Worm (Caenorhabditis elegans) whole organism, young adult: Measurements from ENCODE around the gene W02F12.4.
A peak's percentile ranks its signal among the peaks of the same experiment; 100 is the strongest.

ENCODE experiments used
- B0019.2 ChIP-seq: fragments of 200-800 bp; sonication (Bioruptor generic); conservative IDR thresholded peaks from 2 replicates; pipeline ENCODE4 v1.3.6; 2022; ENCODE audit warnings: missing genetic modification reagents, missing genetic modification characterization, missing compliant biosample characterization
- B0261.1 ChIP-seq: sonication (generic microtip); optimal IDR thresholded peaks from 2 replicates; lab custom pipeline; 2016; ENCODE audit warnings: mild to moderate bottlenecking, missing genetic modification characterization, moderate library complexity, missing compliant biosample characterization
- B0336.3 ChIP-seq: fragments of 200-800 bp; sonication (Bioruptor generic); IDR thresholded peaks from 2 replicates; pipeline ENCODE4 v1.3.6; 2022; ENCODE audit warnings: missing genetic modification characterization, missing compliant biosample characterization
- F49E8.2 ChIP-seq: sonication (generic microtip); optimal IDR thresholded peaks from 3 replicates; lab custom pipeline; 2017; ENCODE audit warnings: missing genetic modification characterization, mild to moderate bottlenecking, missing compliant biosample characterization, antibody characterized with exemption, moderate library complexity; ENCODE audit not compliant: insufficient read depth
- F52B5.7 ChIP-seq: sonication (generic microtip); optimal IDR thresholded peaks from 2 replicates; lab custom pipeline; 2016; ENCODE audit warnings: mild to moderate bottlenecking, missing genetic modification characterization, missing compliant biosample characterization
- F57A8.1 ChIP-seq: fragments of 200-800 bp; sonication (Bioruptor generic); optimal IDR thresholded peaks from 2 replicates; lab custom pipeline; 2018; ENCODE audit warnings: mild to moderate bottlenecking, missing genetic modification characterization, moderate library complexity, missing compliant biosample characterization
- T26A5.8 ChIP-seq: sonication (generic microtip); optimal IDR thresholded peaks from 2 replicates; lab custom pipeline; 2016; ENCODE audit warnings: missing genetic modification characterization, missing compliant biosample characterization
- Y67H2A.10 ChIP-seq: fragments of 200-800 bp; sonication (Bioruptor generic); conservative IDR thresholded peaks from 2 replicates; pipeline ENCODE4 v1.3.6; 2022; ENCODE audit warnings: missing genetic modification reagents, missing genetic modification characterization, missing compliant biosample characterization
- Y95B8A.8 ChIP-seq: fragments of 200-800 bp; sonication (Bioruptor generic); IDR thresholded peaks from 2 replicates; pipeline ENCODE4 v1.3.6; 2022; ENCODE audit warnings: missing genetic modification reagents, missing genetic modification characterization, missing compliant biosample characterization
- athp-1 ChIP-seq: sonication (generic microtip); optimal IDR thresholded peaks from 2 replicates; lab custom pipeline; 2017; ENCODE audit warnings: mild to moderate bottlenecking, missing genetic modification characterization, missing compliant biosample characterization
- attf-3 ChIP-seq: fragments of 200-800 bp; sonication (Bioruptor generic); conservative IDR thresholded peaks from 2 replicates; pipeline ENCODE4 v1.3.6; 2022; ENCODE audit warnings: missing genetic modification reagents, missing genetic modification characterization, missing compliant biosample characterization
- attf-5 ChIP-seq: fragments of 200-800 bp; sonication (Bioruptor generic); optimal IDR thresholded peaks from 2 replicates; lab custom pipeline; 2018; ENCODE audit warnings: mild to moderate bottlenecking, missing genetic modification characterization, missing compliant biosample characterization
- bed-1 ChIP-seq: fragments of 200-800 bp; sonication (Bioruptor generic); IDR thresholded peaks from 2 replicates; pipeline ENCODE4 v1.3.6; 2022; ENCODE audit warnings: missing genetic modification reagents, missing genetic modification characterization, missing compliant biosample characterization
- bed-2 ChIP-seq: fragments of 200-800 bp; sonication (Bioruptor generic); IDR thresholded peaks from 2 replicates; pipeline ENCODE4 v1.3.6; 2022; ENCODE audit warnings: missing genetic modification reagents, missing genetic modification characterization, missing compliant biosample characterization
- cebp-1 ChIP-seq, 2 experiments: fragments of 200-800 bp in 1 of 2; sonication (Bioruptor generic) in 1 of 2; sonication (generic microtip) in 1 of 2; IDR thresholded peaks in 1 of 2; optimal IDR thresholded peaks in 1 of 2; 2 replicates each; pipeline versions ENCODE4 v1.3.6 to Lab custom; 2017 to 2022; ENCODE audit warnings: missing compliant biosample characterization in 2 of 2, missing genetic modification characterization in 2 of 2, mild to moderate bottlenecking in 1 of 2, missing genetic modification reagents in 1 of 2, moderate library complexity in 1 of 2
- ceh-40 ChIP-seq: fragments of 200-800 bp; sonication (Bioruptor generic); IDR thresholded peaks from 2 replicates; pipeline ENCODE4 v1.3.6; 2022; ENCODE audit warnings: missing genetic modification characterization, missing compliant biosample characterization
- ceh-79 ChIP-seq: sonication (generic microtip); optimal IDR thresholded peaks from 2 replicates; lab custom pipeline; 2017; ENCODE audit warnings: mild to moderate bottlenecking, missing genetic modification characterization, missing compliant biosample characterization
- die-1 ChIP-seq: sonication (generic microtip); optimal IDR thresholded peaks from 2 replicates; lab custom pipeline; 2016; ENCODE audit warnings: missing genotype, mild to moderate bottlenecking, missing genetic modification characterization, missing compliant biosample characterization
- dox-1 ChIP-seq: fragments of 200-800 bp; sonication (Bioruptor generic); IDR thresholded peaks from 2 replicates; pipeline ENCODE4 v1.3.6; 2022; ENCODE audit warnings: missing genetic modification reagents, missing genetic modification characterization, missing compliant biosample characterization
- ekl-4 ChIP-seq: fragments of 200-800 bp; sonication (Bioruptor generic); IDR thresholded peaks from 2 replicates; pipeline ENCODE4 v1.3.6; 2022; ENCODE audit warnings: missing genetic modification reagents, missing genetic modification characterization, missing compliant biosample characterization
- him-1 ChIP-seq: sonication (generic microtip); optimal IDR thresholded peaks from 2 replicates; lab custom pipeline; 2016; ENCODE audit warnings: missing genotype, missing genetic modification reagents, missing genetic modification characterization, missing compliant biosample characterization
- hlh-26 ChIP-seq: fragments of 200-800 bp; sonication (Bioruptor generic); conservative IDR thresholded peaks from 2 replicates; pipeline ENCODE4 v1.3.6; 2022; ENCODE audit warnings: missing genetic modification reagents, missing genetic modification characterization, missing compliant biosample characterization
- hsf-1 ChIP-seq: fragments of 200-800 bp; sonication (Bioruptor generic); IDR thresholded peaks from 2 replicates; pipeline ENCODE4 v1.3.6; 2022; ENCODE audit warnings: missing genetic modification reagents, missing genetic modification characterization, missing compliant biosample characterization
- lin-40 ChIP-seq: sonication (generic microtip); optimal IDR thresholded peaks from 2 replicates; lab custom pipeline; 2016; ENCODE audit warnings: missing genetic modification characterization, mild to moderate bottlenecking, missing compliant biosample characterization, missing genotype, missing genetic modification reagents
- lin-54 ChIP-seq: fragments of 200-800 bp; sonication (Bioruptor generic); optimal IDR thresholded peaks from 2 replicates; lab custom pipeline; 2018; ENCODE audit warnings: mild to moderate bottlenecking, missing genetic modification characterization, missing compliant biosample characterization
- lir-1 ChIP-seq: fragments of 200-800 bp; sonication (Bioruptor generic); conservative IDR thresholded peaks from 2 replicates; pipeline ENCODE4 v1.3.6; 2022; ENCODE audit warnings: missing genetic modification reagents, missing genetic modification characterization, missing compliant biosample characterization
- madf-6 ChIP-seq: fragments of 200-800 bp; sonication (Bioruptor generic); IDR thresholded peaks from 2 replicates; pipeline ENCODE4 v1.3.6; 2022; ENCODE audit warnings: missing genetic modification reagents, missing genetic modification characterization, missing compliant biosample characterization
- madf-8 ChIP-seq: fragments of 200-800 bp; sonication (Bioruptor generic); conservative IDR thresholded peaks from 2 replicates; pipeline ENCODE4 v1.3.6; 2022; ENCODE audit warnings: missing genetic modification reagents, missing genetic modification characterization, missing compliant biosample characterization
- mcd-1 ChIP-seq: fragments of 200-800 bp; sonication (Bioruptor generic); IDR thresholded peaks from 2 replicates; pipeline ENCODE4 v1.3.6; 2022; ENCODE audit warnings: missing genetic modification reagents, missing genetic modification characterization, missing compliant biosample characterization
- mel-28 ChIP-seq: sonication (generic microtip); optimal IDR thresholded peaks from 2 replicates; lab custom pipeline; 2016; ENCODE audit warnings: borderline replicate concordance, mild to moderate bottlenecking, missing genetic modification characterization, missing compliant biosample characterization
- nfyb-1 ChIP-seq: fragments of 200-800 bp; sonication (Bioruptor generic); IDR thresholded peaks from 2 replicates; pipeline ENCODE4 v1.3.6; 2022; ENCODE audit warnings: missing genetic modification reagents, missing genetic modification characterization, missing compliant biosample characterization
- nhr-179 ChIP-seq: sonication (generic microtip); optimal IDR thresholded peaks from 2 replicates; lab custom pipeline; 2016; ENCODE audit warnings: mild to moderate bottlenecking, missing genetic modification characterization, missing compliant biosample characterization
- pbrm-1 ChIP-seq: fragments of 200-800 bp; sonication (Bioruptor generic); IDR thresholded peaks from 2 replicates; pipeline ENCODE4 v1.3.6; 2022; ENCODE audit warnings: missing genetic modification reagents, missing genetic modification characterization, missing compliant biosample characterization
- rcor-1 ChIP-seq: fragments of 200-800 bp; sonication (Bioruptor generic); IDR thresholded peaks from 2 replicates; pipeline ENCODE4 v1.3.6; 2022; ENCODE audit warnings: missing genetic modification reagents, missing genetic modification characterization, missing compliant biosample characterization
- rpc-1 ChIP-seq, 2 experiments: fragments of 150-350 bp in 1 of 2; sonication (generic microtip) in 1 of 2; optimal IDR thresholded peaks; 2 replicates each; lab custom pipeline; 2014 to 2018; ENCODE audit warnings: missing biosample characterization in 1 of 2, missing genetic modification characterization in 1 of 2, missing genetic modification reagents in 1 of 2, missing genotype in 1 of 2
- snpc-4 ChIP-seq, 5 experiments: fragments of 150-350 bp in 1 of 5; sonication (generic microtip) in 4 of 5; optimal IDR thresholded peaks; 2 replicates each; lab custom pipeline; 2014 to 2018; ENCODE audit warnings: missing genetic modification characterization in 5 of 5, missing biosample characterization in 3 of 5, antibody characterized with exemption in 2 of 5, mild to moderate bottlenecking in 2 of 5, missing compliant biosample characterization in 2 of 5, missing genotype in 2 of 5, moderate library complexity in 2 of 5, missing genetic modification reagents in 1 of 5
- somi-1 ChIP-seq: fragments of 200-800 bp; sonication (Bioruptor generic); optimal IDR thresholded peaks from 2 replicates; lab custom pipeline; 2018; ENCODE audit warnings: mild to moderate bottlenecking, missing genetic modification characterization, missing compliant biosample characterization
- sptf-2 ChIP-seq: fragments of 200-800 bp; sonication (Bioruptor generic); optimal IDR thresholded peaks from 2 replicates; lab custom pipeline; 2018; ENCODE audit warnings: mild to moderate bottlenecking, missing genetic modification characterization, missing compliant biosample characterization
- unc-62 ChIP-seq: fragments of 150-350 bp; optimal IDR thresholded peaks from 2 replicates; lab custom pipeline; 2014; ENCODE audit warnings: missing biosample characterization, missing genetic modification reagents, missing genetic modification characterization
- xnd-1 ChIP-seq: sonication (generic microtip); optimal IDR thresholded peaks from 2 replicates; lab custom pipeline; 2016; ENCODE audit warnings: missing genotype, missing genetic modification reagents, missing genetic modification characterization, missing compliant biosample characterization
- zfh-2 ChIP-seq: fragments of 200-800 bp; sonication (Bioruptor generic); conservative IDR thresholded peaks from 2 replicates; pipeline ENCODE4 v1.3.6; 2022; ENCODE audit warnings: missing genetic modification reagents, missing genetic modification characterization, missing compliant biosample characterization
- zim-3 ChIP-seq: sonication (generic microtip); optimal IDR thresholded peaks from 2 replicates; lab custom pipeline; 2017; ENCODE audit warnings: mild to moderate bottlenecking, missing genetic modification characterization, moderate library complexity, missing compliant biosample characterization
- ztf-22 ChIP-seq: fragments of 200-800 bp; sonication (Bioruptor generic); optimal IDR thresholded peaks from 2 replicates; lab custom pipeline; 2018; ENCODE audit warnings: mild to moderate bottlenecking, missing genetic modification characterization, moderate library complexity, missing compliant biosample characterization
- ztf-28 ChIP-seq: fragments of 200-800 bp; sonication (Bioruptor generic); IDR thresholded peaks from 2 replicates; pipeline ENCODE4 v1.3.6; 2022; ENCODE audit warnings: missing genetic modification reagents, missing genetic modification characterization, missing compliant biosample characterization

W02F12.4 gene

DNA sequence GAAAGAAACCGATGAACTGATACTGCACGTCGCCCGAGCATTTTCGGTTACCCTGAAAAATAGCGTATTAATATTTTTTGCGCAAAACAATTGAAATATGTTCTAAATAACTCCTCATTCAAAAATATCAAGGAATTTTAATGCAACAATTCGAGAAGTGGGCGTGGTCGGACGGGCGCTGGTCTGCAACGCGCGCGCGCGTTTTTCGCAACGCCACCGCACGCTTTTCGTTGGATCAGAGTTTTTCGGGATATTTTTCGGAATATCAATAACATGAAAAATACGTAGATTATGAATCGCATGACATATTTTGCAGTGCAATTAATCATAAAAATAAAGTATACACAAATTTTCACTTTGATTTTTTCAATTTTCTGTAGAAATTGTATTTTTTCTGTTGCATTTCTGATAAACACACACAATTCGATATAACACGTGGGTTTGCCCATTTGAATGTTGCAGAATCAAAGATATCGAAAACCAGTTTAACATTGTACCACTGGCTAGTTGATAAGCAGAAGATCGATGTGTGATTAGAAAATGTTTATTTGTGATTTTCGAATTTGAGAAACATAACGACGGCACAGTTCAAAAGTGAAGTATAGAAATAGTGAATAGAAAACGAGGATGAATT lies 2.4 kb upstream of the W02F12.4 start, which contains the start of gene dlst-1 (continued):
- TF ChIP-seq zfh-2 (peak; percentile 57; the same call in 1 of the 2 replicates), him-1 (tag; lab: Kevin White, UChicago) (peak; percentile 35), athp-1 (tag; lab: Kevin White, UChicago) (no peak), bed-1 (GFP tag; lab: Robert Waterston, UW) (no peak), dox-1 (GFP tag; lab: Robert Waterston, UW) (peak; percentile 65), madf-8 (GFP tag; lab: Robert Waterston, UW) (peak; percentile 35), madf-6 (peak; percentile 77), B0336.3 (GFP tag; lab: Robert Waterston, UW) (peak; percentile 72; the same call in 1 of the 2 replicates), lir-1 (GFP tag; lab: Robert Waterston, UW) (no peak), mcd-1 (peak; percentile 51), ekl-4 (peak; percentile 17; the same call in 1 of the 2 replicates), F49E8.2 (tag; lab: Kevin White, UChicago) (no peak), ceh-79 (tag; lab: Kevin White, UChicago) (no peak), bed-2 (GFP tag; lab: Robert Waterston, UW) (no peak), rpc-1 (optimal IDR thresholded peaks at IDR 0.05; lab: Kevin White, UChicago) (peak; percentile 34), rpc-1 (tag; optimal IDR thresholded peaks at IDR 0.05; lab: Kevin White, UChicago) (no peak), cebp-1 (GFP tag; IDR thresholded peaks at IDR 0.05; lab: Robert Waterston, UW) (no peak), cebp-1 (tag; optimal IDR thresholded peaks at IDR 0.05; lab: Kevin White, UChicago) (peak; percentile 52), F57A8.1 (GFP tag; lab: Kevin White, UChicago) (no peak), F52B5.7 (tag; lab: Kevin White, UChicago) (peak; percentile 10), hlh-26 (GFP tag; lab: Robert Waterston, UW) (no peak), die-1 (tag; lab: Kevin White, UChicago) (no peak), attf-3 (GFP tag; lab: Robert Waterston, UW) (peak; percentile 77), hsf-1 (0 out of 2 replicates have a peak, but pooled peaks have one; percentile 17), Y67H2A.10 (GFP tag; lab: Robert Waterston, UW) (no peak), nhr-179 (no peak), mel-28 (no peak), T26A5.8 (tag; lab: Kevin White, UChicago) (no peak), sptf-2 (GFP tag; lab: Kevin White, UChicago) (peak; percentile 6), ztf-22 (GFP tag; lab: Kevin White, UChicago) (no peak), nfyb-1 (GFP tag; lab: Robert Waterston, UW) (no peak; the same call in 1 of the 2 replicates), B0019.2 (GFP tag; lab: Robert Waterston, UW) (no peak), somi-1 (GFP tag; lab: Kevin White, UChicago) (peak; percentile 8), Y95B8A.8 (GFP tag; lab: Robert Waterston, UW) (no peak), B0261.1 (tag; lab: Kevin White, UChicago) (peak; percentile 24), unc-62 (no peak), xnd-1 (tag; lab: Kevin White, UChicago) (peak; percentile 49), lin-54 (peak; percentile 47), pbrm-1 (GFP tag; lab: Robert Waterston, UW) (peak; percentile 39; the same call in 1 of the 2 replicates), ztf-28 (GFP tag; lab: Robert Waterston, UW) (no peak), snpc-4 (GFP tag; optimal IDR thresholded peaks at IDR 0.05; lab: Kevin White, UChicago) (peak; percentile 3), snpc-4 (tag; optimal IDR thresholded peaks at IDR 0.05; lab: Kevin White, UChicago) (peak in 2 of 4 experiments; percentile 45 to 50), ceh-40 (GFP tag; lab: Robert Waterston, UW) (0 out of 2 replicates have a peak, but pooled peaks have one; percentile 5), zim-3 (tag; lab: Kevin White, UChicago) (peak; percentile 43), lin-40 (tag; lab: Kevin White, UChicago) (peak; percentile 50), rcor-1 (GFP tag; lab: Robert Waterston, UW) (peak; percentile 40; the same call in 1 of the 2 replicates), attf-5 (peak; percentile 62)
